Fruit fly (Drosophila melanogaster) whole organism, larva: ENCODE measurements around the gene Sema1a.
A peak's percentile ranks its signal among the peaks of the same experiment; 100 is the strongest.

ENCODE experiments used
- noc ChIP-seq: fragments of 200-800 bp; sonication (Bioruptor generic); optimal IDR thresholded peaks from 3 replicates; lab custom pipeline; 2019; ENCODE audit warnings: missing biosample characterization, mild to moderate bottlenecking, missing genetic modification characterization, moderate library complexity

The Sema1a gene

dm6 chr2L:8572900-8573299 is 31.0 kb downstream of the Sema1a start:
- no peak for TF ChIP-seq noc

- no peak for TF ChIP-seq noc
Observed at dm6 chr2L:8574258-8574657, 32.3 kb downstream of the Sema1a start.

DNA sequence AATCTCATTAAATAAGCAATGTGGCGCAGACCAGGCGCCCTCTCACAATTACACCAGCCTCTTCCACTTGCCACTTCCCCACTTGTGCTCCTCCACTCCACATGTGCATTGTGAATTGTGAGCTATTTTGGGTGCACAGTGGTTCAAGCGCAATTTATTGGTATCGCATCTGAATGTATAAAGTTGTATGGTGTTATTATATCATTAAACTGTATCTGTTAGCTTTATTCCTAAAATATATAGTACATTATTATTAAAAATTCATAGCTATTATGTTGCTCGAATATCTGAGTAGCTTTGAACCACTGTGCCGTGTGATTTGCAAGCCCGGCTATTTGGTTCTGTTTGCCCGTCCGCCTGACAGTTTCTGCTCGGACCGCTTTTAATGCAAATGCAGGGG is 33.0 kb downstream of the Sema1a start:
- no peak for TF ChIP-seq noc

dm6 chr2L:8576496-8577000 is 34.6 kb downstream of the Sema1a start:
- TF ChIP-seq noc, result no peak

DNA sequence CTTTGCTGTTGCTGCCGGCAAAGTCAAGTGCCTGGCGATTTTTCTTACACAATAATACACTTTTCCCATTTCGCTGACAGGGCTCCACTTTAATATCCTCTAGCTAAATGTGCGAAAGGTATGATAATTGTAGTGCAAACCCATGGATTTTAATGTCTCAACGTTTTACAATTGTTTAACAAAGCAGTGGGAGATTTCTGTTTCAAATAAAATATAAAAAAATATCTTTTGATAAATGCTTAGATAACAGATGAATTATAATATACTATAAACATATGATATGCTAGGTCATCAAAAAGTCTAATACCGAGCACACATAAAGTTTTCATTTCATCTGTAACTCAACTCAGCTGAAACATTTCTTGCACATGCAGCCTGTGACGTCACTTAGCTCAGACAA is 37.9 kb downstream of the Sema1a start:
- no peak for TF ChIP-seq noc

DNA sequence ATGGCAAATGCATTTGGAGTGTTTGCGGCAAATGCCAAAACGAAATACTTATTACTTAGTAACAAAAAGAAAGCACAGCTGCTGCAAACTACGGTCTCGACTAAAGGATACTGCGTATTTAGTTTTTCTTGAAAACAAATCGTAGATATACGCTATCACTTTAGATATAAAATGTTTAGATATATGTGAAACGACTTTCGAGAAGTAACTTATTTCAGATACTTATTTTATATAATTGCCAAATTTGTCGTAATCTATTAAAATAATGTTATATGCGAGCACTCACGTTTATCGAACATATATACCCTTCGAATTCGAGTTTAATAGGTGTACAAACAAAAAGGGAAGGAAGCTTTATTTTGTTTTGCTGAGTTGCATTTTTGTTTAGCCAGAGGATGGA is 41.2 kb downstream of the Sema1a start:
- no peak for TF ChIP-seq noc

DNA sequence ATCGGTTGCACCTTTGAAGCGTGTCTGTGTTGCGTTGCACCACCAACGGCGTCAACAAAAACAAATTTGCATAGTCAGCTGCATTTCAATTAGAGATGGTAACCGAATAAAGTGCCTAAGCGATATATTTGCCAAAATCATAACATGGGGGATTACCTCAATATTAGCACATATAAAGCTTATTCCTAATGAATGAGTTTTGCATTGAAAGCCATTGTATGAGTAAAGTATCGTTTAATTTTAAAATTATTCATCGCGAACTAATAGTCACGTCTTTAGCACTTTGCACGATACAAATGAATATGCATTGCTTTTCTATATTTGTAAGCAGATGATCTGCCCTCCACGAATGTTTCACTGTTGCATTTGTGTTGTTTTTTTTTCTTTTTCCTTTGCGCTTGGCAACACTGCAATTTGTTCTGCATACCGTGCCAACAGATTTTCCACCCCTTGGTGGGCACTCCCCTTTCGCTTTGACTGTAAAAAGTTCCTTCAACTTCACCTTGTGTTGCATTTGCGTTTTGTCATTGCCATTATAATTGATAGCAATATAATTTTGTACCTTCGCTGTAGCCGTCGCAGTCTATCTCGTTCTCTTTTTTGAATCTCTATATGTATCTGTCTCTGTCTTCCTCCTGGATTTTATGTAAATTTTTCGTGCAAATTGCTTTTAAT is 43.2 kb downstream of the Sema1a start:
- TF ChIP-seq noc, result no peak

DNA sequence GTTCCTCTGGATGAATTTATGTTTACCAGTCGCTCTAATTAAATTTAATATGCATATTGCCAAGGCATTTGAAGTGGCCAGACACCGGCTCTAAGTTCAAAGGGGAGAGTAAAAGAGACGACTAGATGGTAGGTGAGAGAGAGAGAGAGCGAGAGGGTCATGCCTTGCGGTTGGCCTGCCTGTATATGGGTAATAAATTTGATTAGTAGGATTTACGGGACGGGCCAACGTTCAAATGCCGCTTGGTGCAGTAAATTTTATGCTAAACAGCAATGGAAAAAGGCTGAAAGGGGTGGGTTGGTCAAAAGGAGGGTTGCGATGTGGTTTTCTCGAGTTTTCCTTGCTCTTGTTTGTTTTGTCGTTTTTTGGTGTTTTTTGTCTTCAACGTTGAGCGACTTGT is 46.0 kb downstream of the Sema1a start:
- no peak for TF ChIP-seq noc

dm6 chr2L:8588776-8589175 is 46.8 kb downstream of the Sema1a start:
- TF ChIP-seq noc, result no peak

DNA sequence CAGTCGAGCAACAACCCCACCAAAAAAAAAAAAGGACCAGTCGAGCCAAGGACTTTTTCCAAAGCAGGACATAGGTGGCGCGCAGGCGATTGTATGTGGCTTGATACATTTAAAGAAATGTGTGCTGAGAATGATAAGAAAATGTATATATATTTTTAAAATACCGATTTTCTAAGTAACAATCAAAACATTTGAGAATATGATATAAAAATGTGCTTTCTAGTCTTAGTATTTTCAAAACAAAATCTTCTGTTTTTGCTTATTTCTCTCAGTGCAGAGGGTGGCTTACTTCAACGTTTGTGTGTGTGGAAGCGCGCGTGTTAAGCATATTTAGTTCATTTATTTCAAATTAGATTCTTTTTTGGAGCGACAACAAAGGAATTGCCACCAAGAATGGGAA is 60.7 kb downstream of the Sema1a start:
- no peak for TF ChIP-seq noc

- TF ChIP-seq noc, result no peak
Observed at dm6 chr2L:8610855-8611254, 68.9 kb downstream of the Sema1a start.

- no peak for TF ChIP-seq noc
Observed at dm6 chr2L:8611977-8612593, 70.1 kb downstream of the Sema1a start.

dm6 chr2L:8612688-8613087 is 70.7 kb downstream of the Sema1a start:
- TF ChIP-seq noc, result no peak

DNA sequence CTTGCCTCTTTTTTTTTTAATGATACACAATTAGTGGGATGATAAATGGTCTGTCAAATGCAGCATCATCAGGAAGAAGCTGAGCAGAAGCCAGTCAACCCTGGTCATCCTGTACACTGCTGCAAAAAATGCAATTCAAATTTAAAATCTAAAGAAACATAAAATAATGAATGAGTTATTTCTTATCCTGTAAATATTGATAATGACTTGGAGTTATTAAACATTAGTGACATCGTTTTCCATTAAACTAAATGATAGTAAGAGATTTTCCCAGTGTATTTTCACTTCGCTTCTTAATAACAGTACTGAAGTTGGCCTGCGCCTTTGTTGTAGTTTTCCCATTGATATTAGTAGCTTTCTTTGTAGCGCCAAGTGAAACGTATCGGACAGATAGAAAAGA is 73.0 kb downstream of the Sema1a start:
- TF ChIP-seq noc, result no peak

- TF ChIP-seq noc, result peak; percentile 22
Observed at dm6 chr2L:8619583-8620232, 77.8 kb downstream of the Sema1a start.

dm6 chr2L:8633671-8634391 is 91.9 kb downstream of the Sema1a start:
- TF ChIP-seq noc, result no peak

- TF ChIP-seq noc, result no peak
Observed at dm6 chr2L:8659549-8659948, 117.6 kb downstream of the Sema1a start.
